Worm (Caenorhabditis elegans): ENCODE results near the gene ZK1248.17.

ZK1248.17 gene

DNA sequence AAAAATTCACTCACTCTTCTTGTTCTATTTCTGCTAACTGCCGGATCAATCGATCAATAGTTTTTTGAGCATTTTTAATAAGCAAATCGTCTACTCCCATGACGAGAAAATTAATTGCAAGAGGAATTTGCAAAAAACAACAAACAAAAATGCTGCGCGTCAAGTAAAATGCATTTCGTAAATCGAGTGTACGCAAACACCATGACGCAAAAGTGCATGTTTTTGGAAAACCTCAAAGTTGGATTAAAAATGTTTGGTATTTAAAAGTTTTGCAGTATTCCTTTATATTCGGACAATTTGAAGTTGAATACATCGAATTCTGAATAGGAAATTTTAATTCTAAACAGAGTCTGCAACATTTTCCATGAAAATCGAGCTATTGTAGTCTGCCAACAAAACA lies 6.1 kb downstream of the ZK1248.17 start, which contains the start of gene ZK1248.19 (continued):
- no peak for TF ChIP-seq sptf-1 (tag; optimal IDR thresholded peaks at IDR 0.05)
- TF ChIP-seq ceh-82 (tag; optimal IDR thresholded peaks at IDR 0.05): peak in 1 of 3 experiments; percentile 13
- peak in 1 of 6 experiments; percentile 4 for TF ChIP-seq elt-3 (tag; optimal IDR thresholded peaks at IDR 0.05)
- no peak for TF ChIP-seq ceh-63 (GFP tag; optimal IDR thresholded peaks at IDR 0.05)
- no peak for TF ChIP-seq ces-1 (GFP tag; optimal IDR thresholded peaks at IDR 0.05)
- no peak for TF ChIP-seq nhr-19 (GFP tag; conservative IDR thresholded peaks at IDR 0.05)
- peak; percentile 53 for TF ChIP-seq snu-23 (GFP tag; optimal IDR thresholded peaks at IDR 0.05)
- no peak for TF ChIP-seq sup-37 (GFP tag; optimal IDR thresholded peaks at IDR 0.05)
- TF ChIP-seq irx-1 (tag; optimal IDR thresholded peaks at IDR 0.05): no peak
- TF ChIP-seq nhr-237 (tag; optimal IDR thresholded peaks at IDR 0.05): no peak
- TF ChIP-seq rnt-1 (tag; optimal IDR thresholded peaks at IDR 0.05): peak; percentile 56
- TF ChIP-seq nhr-90 (tag; optimal IDR thresholded peaks at IDR 0.05; ENCODE audit: poor library complexity): no peak
- no peak for TF ChIP-seq unc-62 (GFP tag; optimal IDR thresholded peaks at IDR 0.05)
- no peak for TF ChIP-seq C04F5.9 (tag; optimal IDR thresholded peaks at IDR 0.05)
- no peak for TF ChIP-seq unc-98 (GFP tag; IDR thresholded peaks at IDR 0.05)
- peak; percentile 5 to 49 (median 31) for TF ChIP-seq dpl-1 (GFP tag; optimal IDR thresholded peaks at IDR 0.05)
- TF ChIP-seq ceh-90 (tag; optimal IDR thresholded peaks at IDR 0.05): no peak
- TF ChIP-seq jun-1 (tag; optimal IDR thresholded peaks at IDR 0.05): no peak
- peak; percentile 32 for TF ChIP-seq unc-130 (tag; optimal IDR thresholded peaks at IDR 0.05)
- TF ChIP-seq zip-4 (GFP tag; optimal IDR thresholded peaks at IDR 0.05): no peak
- no peak for TF ChIP-seq ztf-4 (tag; optimal IDR thresholded peaks at IDR 0.05)
- TF ChIP-seq lin-39 (tag; optimal IDR thresholded peaks at IDR 0.05): no peak
- TF ChIP-seq isw-1 (GFP tag; IDR thresholded peaks at IDR 0.05): no peak
- TF ChIP-seq vab-15 (tag; optimal IDR thresholded peaks at IDR 0.05): no peak
- TF ChIP-seq snpc-4 (tag; optimal IDR thresholded peaks at IDR 0.05): peak; percentile 0
- no peak for TF ChIP-seq pag-3 (tag; optimal IDR thresholded peaks at IDR 0.05; ENCODE audit: borderline replicate concordance, insufficient read depth)
- peak; percentile 13 for TF ChIP-seq lin-14 (GFP tag; optimal IDR thresholded peaks at IDR 0.05)
- peak in 1 of 2 experiments; percentile 39 for TF ChIP-seq lin-35 (GFP tag; optimal IDR thresholded peaks at IDR 0.05)
- no peak for TF ChIP-seq nhr-84 (tag; optimal IDR thresholded peaks at IDR 0.05)
- no peak for TF ChIP-seq mef-2 (tag; optimal IDR thresholded peaks at IDR 0.05)
- TF ChIP-seq nhr-85 (tag): peak; percentile 9
- no peak for TF ChIP-seq ama-1 (optimal IDR thresholded peaks at IDR 0.05)
- no peak for TF ChIP-seq Y116A8C.19 (tag; optimal IDR thresholded peaks at IDR 0.05; ENCODE audit: borderline replicate concordance)
- no peak for TF ChIP-seq egl-13 (tag; optimal IDR thresholded peaks at IDR 0.05)
- peak; percentile 39 for TF ChIP-seq nhr-20 (tag; optimal IDR thresholded peaks at IDR 0.05)
- peak; percentile 54 for TF ChIP-seq C16A3.4 (tag; optimal IDR thresholded peaks at IDR 0.05)
- no peak for TF ChIP-seq skn-1 (tag; optimal IDR thresholded peaks at IDR 0.05)
- no peak for TF ChIP-seq hlh-4 (tag; optimal IDR thresholded peaks at IDR 0.05)
- no peak for TF ChIP-seq ceh-88 (GFP tag; IDR thresholded peaks at IDR 0.05)
- TF ChIP-seq nhr-76 (tag; optimal IDR thresholded peaks at IDR 0.05): no peak
- TF ChIP-seq nhr-28 (tag; optimal IDR thresholded peaks at IDR 0.05): no peak
- TF ChIP-seq fkh-10 (GFP tag; optimal IDR thresholded peaks at IDR 0.05): no peak
- TF ChIP-seq swsn-7 (tag; optimal IDR thresholded peaks at IDR 0.05): peak; percentile 17

DNA sequence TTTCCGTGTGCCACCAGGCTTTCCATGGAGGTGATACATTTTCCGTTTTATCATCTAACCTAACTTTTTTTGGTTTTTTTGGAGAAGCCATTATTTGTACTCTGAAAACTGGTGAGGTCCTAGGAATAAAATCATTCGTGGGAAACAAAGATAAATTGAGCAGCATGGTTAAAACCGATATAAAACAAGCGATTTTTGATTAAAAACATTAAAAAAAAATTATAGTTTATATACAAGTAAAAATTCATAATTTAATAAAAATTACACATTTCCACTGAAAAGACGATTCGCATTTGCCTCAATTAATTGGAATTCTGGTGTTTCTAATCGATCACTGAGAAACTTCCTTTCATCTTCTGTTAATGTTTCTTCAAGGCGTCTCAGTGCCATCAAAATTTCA lies 6.9 kb downstream of the ZK1248.17 start, which contains the start of gene ZK1248.15:
Gene ZK1248.15, minus strand, starts transcription at position 101 of the 400 bp plus-strand sequence.
- TF ChIP-seq aly-2 (tag; optimal IDR thresholded peaks at IDR 0.05) (no peak), pax-3 (tag; optimal IDR thresholded peaks at IDR 0.05) (no peak), skn-1 (tag; optimal IDR thresholded peaks at IDR 0.05) (no peak), mdl-1 (tag; optimal IDR thresholded peaks at IDR 0.05) (no peak), nhr-90 (tag; optimal IDR thresholded peaks at IDR 0.05; ENCODE audit: poor library complexity) (no peak)

Data from whole organism, L1 larva.